Fruit fly (Drosophila melanogaster): Measurements from ENCODE around the gene mira.

The mira gene

dm6 chr3R:19889603-19890187, 45.2 kb downstream of the mira start (continued):
- peak; percentile 43 for TF ChIP-seq CG3995 (GFP tag; optimal IDR thresholded peaks at IDR 0.05)
- TF ChIP-seq CG16779 (GFP tag; IDR thresholded peaks at IDR 0.05): no peak
- no peak for TF ChIP-seq D (optimal IDR thresholded peaks at IDR 0.05)
- peak; percentile 67 for TF ChIP-seq D (GFP tag; optimal IDR thresholded peaks at IDR 0.05)
- peak; percentile 66 for TF ChIP-seq Deaf1 (tag; optimal IDR thresholded peaks at IDR 0.05)
- TF ChIP-seq YL-1 (GFP tag; optimal IDR thresholded peaks at IDR 0.05): no peak
- TF ChIP-seq seq (GFP tag; IDR thresholded peaks at IDR 0.05): peak; percentile 13; the same call in 1 of the 2 replicates
- peak; percentile 86 for TF ChIP-seq CG13296 (GFP tag; optimal IDR thresholded peaks at IDR 0.05)
- no peak for TF ChIP-seq Hand (GFP tag; optimal IDR thresholded peaks at IDR 0.05)
- peak; percentile 56 for TF ChIP-seq CG14710 (tag; optimal IDR thresholded peaks at IDR 0.05)
- TF ChIP-seq gcm2 (GFP tag; optimal IDR thresholded peaks at IDR 0.05): no peak
- TF ChIP-seq CG3838 (GFP tag; optimal IDR thresholded peaks at IDR 0.05): no peak
- TF ChIP-seq ap (GFP tag; IDR thresholded peaks at IDR 0.05): no peak
- no peak for TF ChIP-seq CG8765 (GFP tag; IDR thresholded peaks at IDR 0.05)
- TF ChIP-seq phol (tag; optimal IDR thresholded peaks at IDR 0.05): peak; percentile 78
- TF ChIP-seq nau (GFP tag; optimal IDR thresholded peaks at IDR 0.05): no peak
- TF ChIP-seq ham (GFP tag; IDR thresholded peaks at IDR 0.05): no peak
- TF ChIP-seq cad (GFP tag; optimal IDR thresholded peaks at IDR 0.05): no peak
- TF ChIP-seq croc (GFP tag; conservative IDR thresholded peaks at IDR 0.05): no peak; the same call in 2 of the 3 replicates
- peak; percentile 50; the same call in 1 of the 2 replicates for TF ChIP-seq vvl (GFP tag; IDR thresholded peaks at IDR 0.05)
- no peak for TF ChIP-seq sna (GFP tag; IDR thresholded peaks at IDR 0.05; ENCODE audit: partially characterized antibody)
- peak; percentile 81 for TF ChIP-seq cg (GFP tag; optimal IDR thresholded peaks at IDR 0.05)
- peak; percentile 78 for TF ChIP-seq CG12659 (GFP tag; optimal IDR thresholded peaks at IDR 0.05)
- TF ChIP-seq HLHmδ (GFP tag; optimal IDR thresholded peaks at IDR 0.05): peak; percentile 61
- TF ChIP-seq disco-r (GFP tag; optimal IDR thresholded peaks at IDR 0.05): no peak
- TF ChIP-seq Eip74EF (GFP tag; optimal IDR thresholded peaks at IDR 0.05): peak in 1 of 2 experiments; percentile 76
- TF ChIP-seq gce (GFP tag; IDR thresholded peaks at IDR 0.05): no peak
- TF ChIP-seq CG7271 (tag; optimal IDR thresholded peaks at IDR 0.05): no peak
- peak; percentile 62 for TF ChIP-seq CG7987 (GFP tag; optimal IDR thresholded peaks at IDR 0.05)
- no peak for TF ChIP-seq ato (GFP tag; IDR thresholded peaks at IDR 0.05; ENCODE audit: partially characterized antibody)
- TF ChIP-seq pfk (GFP tag; optimal IDR thresholded peaks at IDR 0.05): no peak
- TF ChIP-seq pb (GFP tag; optimal IDR thresholded peaks at IDR 0.05): no peak
- peak; percentile 49 for TF ChIP-seq Fer2 (tag; optimal IDR thresholded peaks at IDR 0.05)
- TF ChIP-seq Ravus (GFP tag; IDR thresholded peaks at IDR 0.05): peak; percentile 9
- TF ChIP-seq CG18476 (GFP tag; optimal IDR thresholded peaks at IDR 0.05): peak; percentile 41
- peak; percentile 53 for TF ChIP-seq salm (tag; optimal IDR thresholded peaks at IDR 0.05)
- no peak for TF ChIP-seq zen2 (GFP tag; IDR thresholded peaks at IDR 0.05; ENCODE audit: partially characterized antibody)
- no peak for TF ChIP-seq CG33557 (GFP tag; optimal IDR thresholded peaks at IDR 0.05)
- TF ChIP-seq CG10959 (GFP tag; IDR thresholded peaks at IDR 0.05): no peak
- TF ChIP-seq CG1603 (tag; optimal IDR thresholded peaks at IDR 0.05): no peak
- TF ChIP-seq CG7745 (tag; optimal IDR thresholded peaks at IDR 0.05): peak; percentile 4
- TF ChIP-seq gro (GFP tag; optimal IDR thresholded peaks at IDR 0.05): peak; percentile 16
- TF ChIP-seq pzg (GFP tag; optimal IDR thresholded peaks at IDR 0.05): no peak
- TF ChIP-seq yki (optimal IDR thresholded peaks at IDR 0.05): no peak
- peak; percentile 55; the same call in 2 of the 3 replicates for TF ChIP-seq tgo (GFP tag; IDR thresholded peaks at IDR 0.05)
- peak; percentile 43 for TF ChIP-seq ewg (GFP tag; optimal IDR thresholded peaks at IDR 0.05)
- peak; percentile 41 for TF ChIP-seq Usf (GFP tag; optimal IDR thresholded peaks at IDR 0.05)
- no peak for TF ChIP-seq Dp (GFP tag; optimal IDR thresholded peaks at IDR 0.05)
- no peak for TF ChIP-seq Hsf (GFP tag; optimal IDR thresholded peaks at IDR 0.05)
- TF ChIP-seq Spps (tag; optimal IDR thresholded peaks at IDR 0.05): peak; percentile 27
